Worm (Caenorhabditis elegans) whole organism, young adult: ENCODE data around the gene sfxn-1.3.

Experiments
- F49E8.2 ChIP-seq: sonication (generic microtip); optimal IDR thresholded peaks from 3 replicates; lab custom pipeline; 2017; ENCODE audit warnings: missing genetic modification characterization, mild to moderate bottlenecking, missing compliant biosample characterization, antibody characterized with exemption, moderate library complexity; ENCODE audit not compliant: insufficient read depth
- F57A8.1 ChIP-seq: fragments of 200-800 bp; sonication (Bioruptor generic); optimal IDR thresholded peaks from 2 replicates; lab custom pipeline; 2018; ENCODE audit warnings: mild to moderate bottlenecking, missing genetic modification characterization, moderate library complexity, missing compliant biosample characterization
- Y56A3A.18 ChIP-seq: fragments of 200-800 bp; sonication (Bioruptor generic); IDR thresholded peaks from 2 replicates; pipeline ENCODE4 v1.3.6; 2022; ENCODE audit warnings: missing genetic modification reagents, missing genetic modification characterization, missing compliant biosample characterization
- bed-2 ChIP-seq: fragments of 200-800 bp; sonication (Bioruptor generic); IDR thresholded peaks from 2 replicates; pipeline ENCODE4 v1.3.6; 2022; ENCODE audit warnings: missing genetic modification reagents, missing genetic modification characterization, missing compliant biosample characterization
- nfyb-1 ChIP-seq: fragments of 200-800 bp; sonication (Bioruptor generic); IDR thresholded peaks from 2 replicates; pipeline ENCODE4 v1.3.6; 2022; ENCODE audit warnings: missing genetic modification reagents, missing genetic modification characterization, missing compliant biosample characterization
- pha-4 ChIP-seq: fragments of 150-350 bp; sonication (generic microtip); optimal IDR thresholded peaks from 2 replicates; lab custom pipeline; 2014; ENCODE audit warnings: missing biosample characterization, missing genetic modification reagents, missing genetic modification characterization
- tlf-1 ChIP-seq: fragments of 200-800 bp; sonication (Bioruptor generic); optimal IDR thresholded peaks from 2 replicates; lab custom pipeline; 2018; ENCODE audit warnings: mild to moderate bottlenecking, missing genetic modification characterization, missing compliant biosample characterization

- TF ChIP-seq F49E8.2 (no peak), pha-4 (no peak), tlf-1 (GFP tag; lab: Kevin White, UChicago) (no peak), F57A8.1 (GFP tag; lab: Kevin White, UChicago) (no peak), nfyb-1 (GFP tag; lab: Robert Waterston, UW) (no peak), bed-2 (GFP tag; lab: Robert Waterston, UW) (no peak), Y56A3A.18 (GFP tag; lab: Robert Waterston, UW) (no peak)
Measured at ce11 chrV:15704745-15705144, 21.9 kb upstream of the sfxn-1.3 start, which contains the start of gene twk-34.
